Worm (Caenorhabditis elegans) whole organism, late embryonic: ENCODE measurements around the gene hot-9.

Experiments
- C08G9.2 ChIP-seq: sonication (generic microtip); optimal IDR thresholded peaks from 2 replicates; lab custom pipeline; 2016; ENCODE audit warnings: mild to moderate bottlenecking, missing genetic modification characterization, moderate library complexity, missing compliant biosample characterization
- C38D4.7 ChIP-seq: fragments of 200-800 bp; sonication (Bioruptor generic); optimal IDR thresholded peaks from 2 replicates; lab custom pipeline; 2018; ENCODE audit warnings: mild to moderate bottlenecking, missing genetic modification characterization, moderate library complexity, missing compliant biosample characterization
- K09A11.1 ChIP-seq: sonication (generic microtip); optimal IDR thresholded peaks from 2 replicates; lab custom pipeline; 2017; ENCODE audit warnings: antibody characterized with exemption, mild to moderate bottlenecking, missing genetic modification characterization, missing compliant biosample characterization; ENCODE audit not compliant: insufficient read depth
- Y22D7AL.16 ChIP-seq: sonication (generic microtip); optimal IDR thresholded peaks from 2 replicates; lab custom pipeline; 2016; ENCODE audit warnings: missing genetic modification characterization, missing compliant biosample characterization
- ahr-1 ChIP-seq: sonication (generic microtip); optimal IDR thresholded peaks from 2 replicates; lab custom pipeline; 2016; ENCODE audit warnings: missing genetic modification characterization, missing compliant biosample characterization
- ama-1 ChIP-seq: fragments of 150-350 bp; optimal IDR thresholded peaks from 2 replicates; lab custom pipeline; 2014
- ceh-14 ChIP-seq: sonication (generic microtip); optimal IDR thresholded peaks from 2 replicates; lab custom pipeline; 2016; ENCODE audit warnings: missing genotype, missing genetic modification characterization, missing compliant biosample characterization
- ceh-18 ChIP-seq: sonication (generic microtip); optimal IDR thresholded peaks from 2 replicates; lab custom pipeline; 2016; ENCODE audit warnings: missing genetic modification characterization, missing compliant biosample characterization
- ceh-19 ChIP-seq: fragments of 200-800 bp; sonication (Bioruptor generic); optimal IDR thresholded peaks from 2 replicates; lab custom pipeline; 2018; ENCODE audit warnings: mild to moderate bottlenecking, missing genetic modification characterization, missing compliant biosample characterization
- ceh-2 ChIP-seq: sonication (generic microtip); optimal IDR thresholded peaks from 2 replicates; lab custom pipeline; 2016; ENCODE audit warnings: missing genotype, missing genetic modification characterization, missing compliant biosample characterization
- ceh-24 ChIP-seq: sonication (generic microtip); optimal IDR thresholded peaks from 2 replicates; lab custom pipeline; 2016; ENCODE audit warnings: mild to moderate bottlenecking, missing genetic modification characterization, missing compliant biosample characterization
- ceh-30 ChIP-seq: fragments of 150-350 bp; optimal IDR thresholded peaks from 2 replicates; lab custom pipeline; 2014; ENCODE audit warnings: missing biosample characterization, missing genetic modification characterization
- ceh-31 ChIP-seq: sonication (generic microtip); optimal IDR thresholded peaks from 2 replicates; lab custom pipeline; 2016; ENCODE audit warnings: missing genetic modification characterization, missing compliant biosample characterization
- ceh-34 ChIP-seq: sonication (generic microtip); optimal IDR thresholded peaks from 2 replicates; lab custom pipeline; 2016; ENCODE audit warnings: mild to moderate bottlenecking, missing genetic modification characterization, missing compliant biosample characterization
- ceh-48 ChIP-seq: sonication (generic microtip); optimal IDR thresholded peaks from 2 replicates; lab custom pipeline; 2016; ENCODE audit warnings: missing genetic modification characterization, inconsistent platforms, missing compliant biosample characterization
- ceh-9 ChIP-seq: sonication (generic microtip); optimal IDR thresholded peaks from 2 replicates; lab custom pipeline; 2016; ENCODE audit warnings: mild to moderate bottlenecking, missing genetic modification characterization, inconsistent platforms, missing compliant biosample characterization
- che-1 ChIP-seq: sonication (generic microtip); optimal IDR thresholded peaks from 2 replicates; lab custom pipeline; 2016; ENCODE audit warnings: mild to moderate bottlenecking, missing genetic modification characterization, missing compliant biosample characterization
- dmd-4 ChIP-seq: sonication (generic microtip); optimal IDR thresholded peaks from 2 replicates; lab custom pipeline; 2016; ENCODE audit warnings: borderline replicate concordance, missing genetic modification characterization, missing compliant biosample characterization
- dve-1 ChIP-seq: sonication (generic microtip); optimal IDR thresholded peaks from 2 replicates; lab custom pipeline; 2017; ENCODE audit warnings: antibody characterized with exemption, mild to moderate bottlenecking, missing genetic modification characterization, missing compliant biosample characterization
- elt-2 ChIP-seq: sonication (generic microtip); optimal IDR thresholded peaks from 2 replicates; lab custom pipeline; 2016; ENCODE audit warnings: missing genetic modification reagents, missing genetic modification characterization, missing compliant biosample characterization
- elt-4 ChIP-seq: sonication (generic microtip); optimal IDR thresholded peaks from 2 replicates; lab custom pipeline; 2016; ENCODE audit warnings: missing genetic modification characterization, missing compliant biosample characterization
- fax-1 ChIP-seq: sonication (generic microtip); optimal IDR thresholded peaks from 2 replicates; lab custom pipeline; 2016; ENCODE audit warnings: missing genotype, missing genetic modification characterization, missing compliant biosample characterization
- fkh-10 ChIP-seq: fragments of 150-350 bp; optimal IDR thresholded peaks from 2 replicates; lab custom pipeline; 2014; ENCODE audit warnings: missing biosample characterization, missing genetic modification reagents, missing genetic modification characterization
- fkh-6 ChIP-seq: sonication (generic microtip); optimal IDR thresholded peaks from 2 replicates; lab custom pipeline; 2016; ENCODE audit warnings: missing genetic modification characterization, missing compliant biosample characterization
- gmeb-2 ChIP-seq: sonication (generic microtip); optimal IDR thresholded peaks from 2 replicates; lab custom pipeline; 2016; ENCODE audit warnings: missing genetic modification characterization, inconsistent platforms, missing compliant biosample characterization
- hlh-13 ChIP-seq: fragments of 200-800 bp; sonication (Bioruptor generic); optimal IDR thresholded peaks from 2 replicates; lab custom pipeline; 2018; ENCODE audit warnings: mild to moderate bottlenecking, missing genetic modification characterization, missing compliant biosample characterization
- hlh-15 ChIP-seq: sonication (generic microtip); optimal IDR thresholded peaks from 2 replicates; lab custom pipeline; 2016; ENCODE audit warnings: missing genetic modification characterization, missing compliant biosample characterization
- hlh-6 ChIP-seq: sonication (generic microtip); optimal IDR thresholded peaks from 2 replicates; lab custom pipeline; 2016; ENCODE audit warnings: missing genotype, missing genetic modification characterization, missing compliant biosample characterization
- hlh-8 ChIP-seq: sonication (generic microtip); optimal IDR thresholded peaks from 2 replicates; lab custom pipeline; 2016; ENCODE audit warnings: missing genotype, missing genetic modification characterization, missing compliant biosample characterization
- lim-6 ChIP-seq: sonication (generic microtip); optimal IDR thresholded peaks from 2 replicates; lab custom pipeline; 2016; ENCODE audit warnings: missing genetic modification characterization, missing compliant biosample characterization
- mec-3 ChIP-seq: sonication (generic microtip); optimal IDR thresholded peaks from 2 replicates; lab custom pipeline; 2016; ENCODE audit warnings: borderline replicate concordance, missing genetic modification characterization, missing compliant biosample characterization
- nfya-1 ChIP-seq: sonication (generic microtip); optimal IDR thresholded peaks from 2 replicates; lab custom pipeline; 2017; ENCODE audit warnings: missing genetic modification characterization, mild to moderate bottlenecking, missing compliant biosample characterization, antibody characterized with exemption, moderate library complexity
- nhr-11 ChIP-seq: fragments of 150-350 bp; optimal IDR thresholded peaks from 2 replicates; lab custom pipeline; 2014; ENCODE audit warnings: missing biosample characterization, missing genetic modification characterization
- nhr-232 ChIP-seq: sonication (generic microtip); optimal IDR thresholded peaks from 2 replicates; lab custom pipeline; 2016; ENCODE audit warnings: missing genetic modification characterization, missing compliant biosample characterization
- npax-4 ChIP-seq: sonication (generic microtip); optimal IDR thresholded peaks from 2 replicates; lab custom pipeline; 2016; ENCODE audit warnings: missing genetic modification characterization, missing compliant biosample characterization
- odd-2 ChIP-seq: sonication (generic microtip); optimal IDR thresholded peaks from 2 replicates; lab custom pipeline; 2017; ENCODE audit warnings: antibody characterized with exemption, mild to moderate bottlenecking, missing genetic modification characterization, missing compliant biosample characterization
- pag-3 ChIP-seq: sonication (generic microtip); optimal IDR thresholded peaks from 2 replicates; lab custom pipeline; 2016; ENCODE audit warnings: missing compliant biosample characterization, missing genetic modification characterization, borderline replicate concordance
- pat-9 ChIP-seq: fragments of 200-800 bp; sonication (Bioruptor generic); optimal IDR thresholded peaks from 2 replicates; lab custom pipeline; 2018; ENCODE audit warnings: mild to moderate bottlenecking, missing genetic modification characterization, moderate library complexity, missing compliant biosample characterization
- pax-1 ChIP-seq: fragments of 150-350 bp; optimal IDR thresholded peaks from 2 replicates; lab custom pipeline; 2014; ENCODE audit warnings: missing biosample characterization, missing genetic modification characterization
- pha-2 ChIP-seq: sonication (generic microtip); optimal IDR thresholded peaks from 2 replicates; lab custom pipeline; 2017; ENCODE audit warnings: mild to moderate bottlenecking, missing genetic modification characterization, missing compliant biosample characterization
- pqm-1 ChIP-seq: sonication (generic microtip); optimal IDR thresholded peaks from 2 replicates; lab custom pipeline; 2016; ENCODE audit warnings: missing genetic modification characterization, missing compliant biosample characterization
- pros-1 ChIP-seq: fragments of 150-350 bp; optimal IDR thresholded peaks from 2 replicates; lab custom pipeline; 2014; ENCODE audit warnings: missing biosample characterization, missing genetic modification reagents, missing genetic modification characterization
- ref-2 ChIP-seq: sonication (generic microtip); optimal IDR thresholded peaks from 2 replicates; lab custom pipeline; 2016; ENCODE audit warnings: missing genetic modification characterization, missing compliant biosample characterization
- sdc-2 ChIP-seq: sonication (generic microtip); optimal IDR thresholded peaks from 2 replicates; lab custom pipeline; 2016; ENCODE audit warnings: missing genotype, missing genetic modification characterization, missing compliant biosample characterization
- sox-2 ChIP-seq: fragments of 200-800 bp; sonication (Bioruptor generic); IDR thresholded peaks from 2 replicates; pipeline ENCODE4 v1.3.6; 2022; ENCODE audit warnings: missing genetic modification reagents, missing genetic modification characterization, missing compliant biosample characterization
- sox-4 ChIP-seq: sonication (generic microtip); optimal IDR thresholded peaks from 2 replicates; lab custom pipeline; 2017; ENCODE audit warnings: mild to moderate bottlenecking, missing genetic modification characterization, inconsistent platforms, missing compliant biosample characterization
- syd-9 ChIP-seq: sonication (generic microtip); optimal IDR thresholded peaks from 2 replicates; lab custom pipeline; 2016; ENCODE audit warnings: mild to moderate bottlenecking, missing genetic modification characterization, moderate library complexity, missing compliant biosample characterization
- tbx-2 ChIP-seq: sonication (generic microtip); optimal IDR thresholded peaks from 2 replicates; lab custom pipeline; 2016; ENCODE audit warnings: missing genetic modification characterization, missing compliant biosample characterization
- ttx-3 ChIP-seq: sonication (generic microtip); optimal IDR thresholded peaks from 2 replicates; lab custom pipeline; 2016; ENCODE audit warnings: missing genetic modification reagents, missing genetic modification characterization, missing compliant biosample characterization
- unc-3 ChIP-seq, 2 experiments: fragments of 200-800 bp in 1 of 2; sonication (Bioruptor generic) in 1 of 2; sonication (generic microtip) in 1 of 2; conservative IDR thresholded peaks in 1 of 2; optimal IDR thresholded peaks in 1 of 2; 2 replicates each; pipeline versions ENCODE4 v1.3.6 to Lab custom; 2016 to 2022; ENCODE audit warnings: missing compliant biosample characterization in 2 of 2, missing genetic modification characterization in 2 of 2, missing genetic modification reagents in 1 of 2
- unc-42 ChIP-seq: sonication (generic microtip); optimal IDR thresholded peaks from 2 replicates; lab custom pipeline; 2016; ENCODE audit warnings: missing genotype, missing genetic modification characterization, missing compliant biosample characterization
- unc-55 ChIP-seq: sonication (generic microtip); optimal IDR thresholded peaks from 2 replicates; lab custom pipeline; 2017; ENCODE audit warnings: missing biosample characterization, missing genetic modification reagents, missing genetic modification characterization
- unc-86 ChIP-seq: sonication (generic microtip); optimal IDR thresholded peaks from 2 replicates; lab custom pipeline; 2016; ENCODE audit warnings: missing genetic modification characterization, missing compliant biosample characterization
- zip-5 ChIP-seq: sonication (generic microtip); optimal IDR thresholded peaks from 2 replicates; lab custom pipeline; 2016; ENCODE audit warnings: missing genetic modification characterization, missing compliant biosample characterization

Gene hot-9

ce11 chrIV:5038744-5039143 lies 6.5 kb downstream of the hot-9 start:
- TF ChIP-seq fax-1 (no peak), ceh-14 (tag; lab: Kevin White, UChicago) (no peak), ceh-34 (tag; lab: Kevin White, UChicago) (no peak), nhr-11 (tag; lab: Kevin White, UChicago) (no peak), K09A11.1 (tag; lab: Kevin White, UChicago) (no peak), unc-42 (tag; lab: Kevin White, UChicago) (no peak), elt-2 (no peak), pqm-1 (no peak), odd-2 (tag; lab: Kevin White, UChicago) (no peak), pax-1 (tag; lab: Kevin White, UChicago) (no peak), elt-4 (tag; lab: Kevin White, UChicago) (no peak), dve-1 (no peak), hlh-8 (tag; lab: Kevin White, UChicago) (no peak), hlh-15 (tag; lab: Kevin White, UChicago) (no peak), C08G9.2 (tag; lab: Kevin White, UChicago) (no peak), gmeb-2 (peak; percentile 38), ceh-48 (tag; lab: Kevin White, UChicago) (no peak), sdc-2 (no peak), pha-2 (no peak), ceh-24 (tag; lab: Kevin White, UChicago) (no peak), ceh-2 (tag; lab: Kevin White, UChicago) (no peak), hlh-13 (no peak), unc-3 (GFP tag; conservative IDR thresholded peaks at IDR 0.05; lab: Robert Waterston, UW) (no peak), unc-3 (tag; optimal IDR thresholded peaks at IDR 0.05; lab: Kevin White, UChicago) (no peak), fkh-6 (tag; lab: Kevin White, UChicago) (no peak), sox-4 (tag; lab: Kevin White, UChicago) (peak; percentile 29), npax-4 (tag; lab: Kevin White, UChicago) (no peak), lim-6 (no peak), tbx-2 (tag; lab: Kevin White, UChicago) (no peak), ceh-18 (tag; lab: Kevin White, UChicago) (no peak), zip-5 (tag; lab: Kevin White, UChicago) (no peak), ama-1 (lab: Kevin White, UChicago) (no peak), unc-86 (no peak), nfya-1 (tag; lab: Kevin White, UChicago) (peak; percentile 3), syd-9 (no peak), ceh-9 (tag; lab: Kevin White, UChicago) (no peak), pat-9 (tag; lab: Kevin White, UChicago) (peak; percentile 23), che-1 (peak; percentile 39), ahr-1 (tag; lab: Kevin White, UChicago) (no peak), Y22D7AL.16 (no peak), C38D4.7 (peak; percentile 26), unc-55 (GFP tag; lab: Kevin White, UChicago) (no peak), ref-2 (no peak), ceh-19 (no peak), sox-2 (GFP tag; lab: Robert Waterston, UW) (no peak), hlh-6 (no peak), ttx-3 (tag; lab: Kevin White, UChicago) (peak; percentile 39), nhr-232 (tag; lab: Kevin White, UChicago) (peak; percentile 32), pros-1 (no peak), ceh-31 (tag; lab: Kevin White, UChicago) (no peak), pag-3 (no peak), mec-3 (tag; lab: Kevin White, UChicago) (no peak), fkh-10 (GFP tag; lab: Kevin White, UChicago) (no peak), ceh-30 (tag; lab: Kevin White, UChicago) (no peak), dmd-4 (no peak)
